Worm (Caenorhabditis elegans) whole organism, mixed stage, embryonic: ENCODE data around the gene grwd-1.

Experiments
- blmp-1 ChIP-seq: fragments of 150-350 bp; optimal IDR thresholded peaks from 2 replicates; lab custom pipeline; 2014; ENCODE audit warnings: missing biosample characterization, missing genetic modification characterization
- ceh-39 ChIP-seq: fragments of 150-350 bp; optimal IDR thresholded peaks from 2 replicates; lab custom pipeline; 2014; ENCODE audit warnings: missing biosample characterization, missing genetic modification characterization
- lin-13 ChIP-seq: fragments of 150-350 bp; optimal IDR thresholded peaks from 2 replicates; lab custom pipeline; 2014; ENCODE audit warnings: missing biosample characterization, missing genetic modification characterization
- mep-1 ChIP-seq: fragments of 150-350 bp; optimal IDR thresholded peaks from 2 replicates; lab custom pipeline; 2017; ENCODE audit warnings: missing biosample characterization, missing genetic modification reagents, missing genetic modification characterization, inconsistent platforms
- nhr-76 ChIP-seq: sonication (generic microtip); optimal IDR thresholded peaks from 2 replicates; lab custom pipeline; 2017; ENCODE audit warnings: missing biosample characterization, missing genetic modification characterization
- pha-4 ChIP-seq: fragments of 150-350 bp; optimal IDR thresholded peaks from 2 replicates; lab custom pipeline; 2018; ENCODE audit warnings: missing biosample characterization, missing genetic modification reagents, missing genetic modification characterization
- snpc-4 ChIP-seq: fragments of 150-350 bp; optimal IDR thresholded peaks from 2 replicates; lab custom pipeline; 2014; ENCODE audit warnings: missing biosample characterization, missing genetic modification characterization
- sptf-1 ChIP-seq: sonication (generic microtip); optimal IDR thresholded peaks from 2 replicates; lab custom pipeline; 2017; ENCODE audit warnings: mild to moderate bottlenecking, missing genetic modification characterization, moderate library complexity, missing compliant biosample characterization
- unc-39 ChIP-seq: fragments of 150-350 bp; optimal IDR thresholded peaks from 2 replicates; lab custom pipeline; 2014; ENCODE audit warnings: missing biosample characterization, missing genetic modification characterization
- ztf-11 ChIP-seq: fragments of 150-350 bp; optimal IDR thresholded peaks from 2 replicates; lab custom pipeline; 2014; ENCODE audit warnings: missing biosample characterization, missing genetic modification characterization

- no peak for TF ChIP-seq lin-13
- no peak for TF ChIP-seq sptf-1
- no peak for TF ChIP-seq blmp-1
- no peak for TF ChIP-seq unc-39
- TF ChIP-seq pha-4 (tag; lab: Kevin White, UChicago), result no peak
- no peak for TF ChIP-seq mep-1 (tag; lab: Kevin White, UChicago)
- TF ChIP-seq ztf-11 (tag; lab: Kevin White, UChicago), result no peak
- TF ChIP-seq snpc-4 (tag; lab: Kevin White, UChicago), result no peak
- TF ChIP-seq nhr-76 (tag; lab: Kevin White, UChicago), result no peak
- TF ChIP-seq ceh-39, result no peak
These were observed 49.4 kb downstream of the grwd-1 start for ce11 chrIII:5202641-5203040.
